Fruit fly (Drosophila melanogaster) whole organism, embryonic: Measurements from ENCODE around the gene CG43322.

Experiments used
- pan ChIP-seq, 4 experiments: fragments of >200 bp in 3 of 4; fragments of 200-800 bp in 1 of 4; sonication (Bioruptor generic) in 1 of 4; optimal IDR thresholded peaks in 3 of 4; IDR thresholded peaks in 1 of 4; 2 replicates each; pipeline versions ENCODE4 v1.3.6 to Lab custom; 2017 to 2022; ENCODE audit warnings: missing biosample characterization in 2 of 4, missing genetic modification characterization in 2 of 4, mixed read lengths in 1 of 4
- ro ChIP-seq: fragments of 200-800 bp; sonication (Bioruptor generic); IDR thresholded peaks from 2 replicates; pipeline ENCODE4 v1.3.6; 2022; ENCODE audit warnings: missing biosample characterization, missing genetic modification characterization

dm6 chr2L:6964632-6965031, 48.6 kb upstream of the CG43322 start:
- no peak for TF ChIP-seq ro (GFP tag; lab: Robert Waterston, UW)
- TF ChIP-seq pan (optimal IDR thresholded peaks at IDR 0.05; lab: Kevin White, UChicago) = no peak
- TF ChIP-seq pan (GFP tag; optimal IDR thresholded peaks at IDR 0.05 in 1 of 2, IDR thresholded peaks at IDR 0.05 in 1 of 2) = no peak
